Worm (Caenorhabditis elegans) whole organism, young adult: Measurements from ENCODE around the gene valv-1.

Experiments used
- ama-1 ChIP-seq, 3 experiments: fragments of 150-350 bp in 1 of 3; sonication (generic microtip) in 2 of 3; optimal IDR thresholded peaks; 2 replicates each; lab custom pipeline; 2014 to 2018; ENCODE audit warnings: missing biosample characterization in 2 of 3, missing genetic modification characterization in 2 of 3, missing genetic modification reagents in 2 of 3
- dox-1 ChIP-seq: fragments of 200-800 bp; sonication (Bioruptor generic); IDR thresholded peaks from 2 replicates; pipeline ENCODE4 v1.3.6; 2022; ENCODE audit warnings: missing genetic modification reagents, missing genetic modification characterization, missing compliant biosample characterization
- egrh-3 ChIP-seq: fragments of 200-800 bp; sonication (Bioruptor generic); IDR thresholded peaks from 2 replicates; pipeline ENCODE4 v1.3.6; 2022; ENCODE audit warnings: missing genetic modification reagents, missing genetic modification characterization, missing compliant biosample characterization
- nfyb-1 ChIP-seq: fragments of 200-800 bp; sonication (Bioruptor generic); IDR thresholded peaks from 2 replicates; pipeline ENCODE4 v1.3.6; 2022; ENCODE audit warnings: missing genetic modification reagents, missing genetic modification characterization, missing compliant biosample characterization
- nhr-179 ChIP-seq: sonication (generic microtip); optimal IDR thresholded peaks from 2 replicates; lab custom pipeline; 2016; ENCODE audit warnings: mild to moderate bottlenecking, missing genetic modification characterization, missing compliant biosample characterization

ce11 chrIV:7440238-7440637, 4.9 kb downstream of the valv-1 start:
- TF ChIP-seq nfyb-1 (no peak), dox-1 (GFP tag; lab: Robert Waterston, UW) (no peak), nhr-179 (tag; lab: Kevin White, UChicago) (no peak), egrh-3 (GFP tag; lab: Robert Waterston, UW) (no peak), ama-1 (optimal IDR thresholded peaks at IDR 0.05; lab: Kevin White, UChicago) (no peak), ama-1 (GFP tag; optimal IDR thresholded peaks at IDR 0.05; lab: Kevin White, UChicago) (no peak)
